Worm (Caenorhabditis elegans) whole organism, L4 larva: ENCODE results near the gene clp-10.

ENCODE experiments used
- T26A8.4 ChIP-seq: fragments of 200-800 bp; sonication (Bioruptor generic); IDR thresholded peaks from 2 replicates; pipeline ENCODE4 v1.3.6; 2022; ENCODE audit warnings: missing genetic modification characterization, missing compliant biosample characterization
- aha-1 ChIP-seq: fragments of 150-350 bp; peaks from one replicate; lab custom pipeline; 2014; ENCODE audit warnings: missing biosample characterization, missing genetic modification characterization
- egl-43 ChIP-seq: fragments of 200-800 bp; sonication (Bioruptor generic); IDR thresholded peaks from 2 replicates; pipeline ENCODE4 v1.3.6; 2022; ENCODE audit warnings: missing genetic modification reagents, missing genetic modification characterization, missing compliant biosample characterization
- fos-1 ChIP-seq: fragments of 150-350 bp; optimal IDR thresholded peaks from 2 replicates; lab custom pipeline; 2014; ENCODE audit warnings: missing biosample characterization, missing genetic modification characterization
- hlh-11 ChIP-seq: fragments of 200-800 bp; sonication (Bioruptor generic); optimal IDR thresholded peaks from 2 replicates; lab custom pipeline; 2018; ENCODE audit warnings: mild to moderate bottlenecking, missing genetic modification characterization, missing compliant biosample characterization
- lin-15B ChIP-seq: fragments of 150-350 bp; sonication (generic microtip); optimal IDR thresholded peaks from 3 replicates; lab custom pipeline; 2014; ENCODE audit warnings: missing biosample characterization, missing genetic modification characterization
- nhr-237 ChIP-seq: sonication (generic microtip); optimal IDR thresholded peaks from 2 replicates; lab custom pipeline; 2017; ENCODE audit warnings: missing biosample characterization, missing genetic modification characterization

- TF ChIP-seq aha-1 (tag; lab: Kevin White, UChicago), result no peak
- TF ChIP-seq lin-15B (tag; lab: Kevin White, UChicago), result no peak
- no peak for TF ChIP-seq hlh-11 (tag; lab: Kevin White, UChicago)
- TF ChIP-seq T26A8.4 (GFP tag; lab: Robert Waterston, UW), result no peak
- no peak for TF ChIP-seq nhr-237 (tag; lab: Kevin White, UChicago)
- TF ChIP-seq egl-43 (GFP tag; lab: Robert Waterston, UW), result no peak
- no peak for TF ChIP-seq fos-1 (tag; lab: Kevin White, UChicago)
Measured at ce11 chrIII:21276-21675, 16.7 kb downstream of the clp-10 start.
